Fruit fly (Drosophila melanogaster): ENCODE measurements around the gene CstF64.

dm6 chr3R:18633099-18633498, 26.3 kb upstream of the CstF64 start:
- TF ChIP-seq foxo (GFP tag; optimal IDR thresholded peaks at IDR 0.05) (no peak), jim (GFP tag; optimal IDR thresholded peaks at IDR 0.05) (no peak), Jra (GFP tag; optimal IDR thresholded peaks at IDR 0.05) (no peak), Vsx2 (GFP tag; optimal IDR thresholded peaks at IDR 0.05; ENCODE audit: partially characterized antibody) (no peak), Rel (GFP tag; optimal IDR thresholded peaks at IDR 0.05) (no peak), Rel (tag; optimal IDR thresholded peaks at IDR 0.05) (no peak), Mio (GFP tag; optimal IDR thresholded peaks at IDR 0.05) (no peak), lola (GFP tag; optimal IDR thresholded peaks at IDR 0.05) (no peak), pan (optimal IDR thresholded peaks at IDR 0.05) (no peak), Sp1 (GFP tag; optimal IDR thresholded peaks at IDR 0.05) (no peak), psq (GFP tag; optimal IDR thresholded peaks at IDR 0.05) (no peak), CrebA (GFP tag; optimal IDR thresholded peaks at IDR 0.05; ENCODE audit: borderline replicate concordance) (no peak), N (GFP tag; optimal IDR thresholded peaks at IDR 0.05) (no peak), br (GFP tag; optimal IDR thresholded peaks at IDR 0.05) (no peak)
